Worm (Caenorhabditis elegans) whole organism, L3 larva: ENCODE measurements around the gene F53E10.6.

Experiments
- nhr-12 ChIP-seq: fragments of 150-350 bp; optimal IDR thresholded peaks from 2 replicates; lab custom pipeline; 2014; ENCODE audit warnings: missing biosample characterization, missing genetic modification characterization
- snpc-4 ChIP-seq: fragments of 150-350 bp; optimal IDR thresholded peaks from 2 replicates; lab custom pipeline; 2014; ENCODE audit warnings: missing biosample characterization, missing genetic modification characterization

ce11 chrV:2639035-2639434 lies 36.2 kb upstream of the F53E10.6 start, which contains the start of gene W02H5.2:
- TF ChIP-seq snpc-4 (tag; lab: Kevin White, UChicago) (no peak), nhr-12 (no peak)
